Worm (Caenorhabditis elegans): ENCODE results near the gene fbxb-62.

ce11 chrV:19293025-19293424 lies 8.8 kb downstream of the fbxb-62 start, which contains the start of gene F55C9.5:
- TF ChIP-seq tab-1 (GFP tag; IDR thresholded peaks at IDR 0.05) (no peak), klf-2 (GFP tag; conservative IDR thresholded peaks at IDR 0.05) (no peak), T22C8.4 (GFP tag; IDR thresholded peaks at IDR 0.05) (no peak), ztf-23 (GFP tag; IDR thresholded peaks at IDR 0.05) (no peak), ref-1 (GFP tag; conservative IDR thresholded peaks at IDR 0.05) (no peak), flt-1 (GFP tag; IDR thresholded peaks at IDR 0.05) (no peak)

All from whole organism, midembryonic.